Worm (Caenorhabditis elegans) whole organism, L1 larva: ENCODE data around the gene C30G7.4.

Experiments used
- F16B12.6 ChIP-seq: fragments of 150-350 bp; optimal IDR thresholded peaks from 2 replicates; lab custom pipeline; 2014; ENCODE audit warnings: missing biosample characterization, missing genetic modification characterization
- alr-1 ChIP-seq: fragments of 200-800 bp; sonication (Bioruptor generic); optimal IDR thresholded peaks from 2 replicates; lab custom pipeline; 2018; ENCODE audit warnings: borderline replicate concordance, mild to moderate bottlenecking, missing genetic modification characterization, missing compliant biosample characterization
- ceh-63 ChIP-seq: fragments of 200-800 bp; sonication (Bioruptor generic); optimal IDR thresholded peaks from 2 replicates; lab custom pipeline; 2018; ENCODE audit warnings: mild to moderate bottlenecking, missing genetic modification characterization, missing compliant biosample characterization
- ceh-82 ChIP-seq, 3 experiments: fragments of 150-350 bp in 1 of 3; sonication (generic microtip) in 2 of 3; optimal IDR thresholded peaks; 2 replicates each; lab custom pipeline; 2014 to 2017; ENCODE audit warnings: missing biosample characterization in 3 of 3, missing genetic modification characterization in 3 of 3
- ceh-88 ChIP-seq: fragments of 200-800 bp; sonication (Bioruptor generic); IDR thresholded peaks from 2 replicates; pipeline ENCODE4 v1.3.6; 2022; ENCODE audit warnings: missing genetic modification characterization, missing compliant biosample characterization
- ceh-90 ChIP-seq: sonication (generic microtip); optimal IDR thresholded peaks from 2 replicates; lab custom pipeline; 2016; ENCODE audit warnings: missing genetic modification characterization, missing compliant biosample characterization
- ces-1 ChIP-seq: fragments of 150-350 bp; optimal IDR thresholded peaks from 2 replicates; lab custom pipeline; 2014; ENCODE audit warnings: missing biosample characterization, missing genetic modification reagents, missing genetic modification characterization
- dpl-1 ChIP-seq, 3 experiments: fragments of 150-350 bp in 2 of 3; sonication (generic microtip) in 1 of 3; optimal IDR thresholded peaks; 2 replicates each; lab custom pipeline; 2014 to 2017; ENCODE audit warnings: missing biosample characterization in 3 of 3, missing genetic modification characterization in 3 of 3, missing genetic modification reagents in 3 of 3
- efl-3 ChIP-seq: fragments of 200-800 bp; sonication (Bioruptor generic); optimal IDR thresholded peaks from 2 replicates; lab custom pipeline; 2018; ENCODE audit warnings: mild to moderate bottlenecking, missing genetic modification characterization, missing compliant biosample characterization
- ets-5 ChIP-seq: fragments of 200-800 bp; sonication (Bioruptor generic); IDR thresholded peaks from 2 replicates; pipeline ENCODE4 v1.3.6; 2022; ENCODE audit warnings: missing genetic modification characterization, missing compliant biosample characterization
- fkh-8 ChIP-seq: sonication (generic microtip); optimal IDR thresholded peaks from 2 replicates; lab custom pipeline; 2016; ENCODE audit warnings: mild to moderate bottlenecking, missing genetic modification characterization, missing compliant biosample characterization
- fos-1 ChIP-seq: fragments of 150-350 bp; optimal IDR thresholded peaks from 2 replicates; lab custom pipeline; 2014; ENCODE audit warnings: missing biosample characterization, missing genetic modification characterization
- grh-1 ChIP-seq: fragments of 200-800 bp; sonication (Bioruptor generic); IDR thresholded peaks from 2 replicates; pipeline ENCODE4 v1.3.6; 2022; ENCODE audit warnings: missing genetic modification reagents, missing genetic modification characterization, missing compliant biosample characterization
- hlh-4 ChIP-seq: sonication (generic microtip); optimal IDR thresholded peaks from 2 replicates; lab custom pipeline; 2016; ENCODE audit warnings: mild to moderate bottlenecking, missing genetic modification characterization, missing compliant biosample characterization
- isw-1 ChIP-seq: fragments of 200-800 bp; sonication (Bioruptor generic); IDR thresholded peaks from 2 replicates; pipeline ENCODE4 v1.3.6; 2022; ENCODE audit warnings: missing genetic modification characterization, missing compliant biosample characterization
- lin-14 ChIP-seq: fragments of 200-800 bp; sonication (Bioruptor generic); optimal IDR thresholded peaks from 2 replicates; lab custom pipeline; 2018; ENCODE audit warnings: mild to moderate bottlenecking, missing genetic modification characterization, moderate library complexity, missing compliant biosample characterization
- lir-3 ChIP-seq: sonication (generic microtip); optimal IDR thresholded peaks from 2 replicates; lab custom pipeline; 2016; ENCODE audit warnings: mild to moderate bottlenecking, missing genetic modification characterization, moderate library complexity, missing compliant biosample characterization; ENCODE audit not compliant: poor library complexity
- lsy-2 ChIP-seq, 2 experiments: fragments of 150-350 bp; optimal IDR thresholded peaks; 2 replicates each; lab custom pipeline; 2014; ENCODE audit warnings: missing biosample characterization in 2 of 2, missing genetic modification characterization in 2 of 2
- mab-9 ChIP-seq: fragments of 200-800 bp; sonication (Bioruptor generic); IDR thresholded peaks from 2 replicates; pipeline ENCODE4 v1.3.6; 2022; ENCODE audit warnings: missing genetic modification reagents, missing genetic modification characterization, missing compliant biosample characterization
- mef-2 ChIP-seq: fragments of 150-350 bp; optimal IDR thresholded peaks from 2 replicates; lab custom pipeline; 2014; ENCODE audit warnings: missing biosample characterization, missing genetic modification characterization
- nhr-12 ChIP-seq: sonication (generic microtip); optimal IDR thresholded peaks from 2 replicates; lab custom pipeline; 2017; ENCODE audit warnings: missing biosample characterization, missing genetic modification characterization
- nhr-20 ChIP-seq: sonication (generic microtip); optimal IDR thresholded peaks from 2 replicates; lab custom pipeline; 2016; ENCODE audit warnings: mild to moderate bottlenecking, missing genetic modification characterization, missing compliant biosample characterization
- nhr-237 ChIP-seq: fragments of 150-350 bp; optimal IDR thresholded peaks from 2 replicates; lab custom pipeline; 2014; ENCODE audit warnings: missing biosample characterization, missing genetic modification characterization
- nhr-71 ChIP-seq: sonication (generic microtip); optimal IDR thresholded peaks from 2 replicates; lab custom pipeline; 2016; ENCODE audit warnings: mild to moderate bottlenecking, missing genetic modification characterization, moderate library complexity, missing compliant biosample characterization
- nhr-76 ChIP-seq: sonication (generic microtip); optimal IDR thresholded peaks from 2 replicates; lab custom pipeline; 2017; ENCODE audit warnings: missing biosample characterization, missing genetic modification characterization
- pag-3 ChIP-seq: sonication (generic microtip); optimal IDR thresholded peaks from 2 replicates; lab custom pipeline; 2017; ENCODE audit warnings: missing genetic modification characterization, mild to moderate bottlenecking, missing compliant biosample characterization, antibody characterized with exemption, borderline replicate concordance; ENCODE audit not compliant: insufficient read depth
- pax-3 ChIP-seq: fragments of 200-800 bp; sonication (Bioruptor generic); optimal IDR thresholded peaks from 2 replicates; lab custom pipeline; 2018; ENCODE audit warnings: mild to moderate bottlenecking, missing genetic modification characterization, moderate library complexity, missing compliant biosample characterization
- rnt-1 ChIP-seq: sonication (generic microtip); optimal IDR thresholded peaks from 2 replicates; lab custom pipeline; 2016; ENCODE audit warnings: mild to moderate bottlenecking, missing genetic modification characterization, moderate library complexity, missing compliant biosample characterization
- sup-37 ChIP-seq: fragments of 200-800 bp; sonication (Bioruptor generic); optimal IDR thresholded peaks from 2 replicates; lab custom pipeline; 2018; ENCODE audit warnings: mild to moderate bottlenecking, missing genetic modification characterization, missing compliant biosample characterization
- tbx-2 ChIP-seq: sonication (generic microtip); optimal IDR thresholded peaks from 2 replicates; lab custom pipeline; 2016; ENCODE audit warnings: missing genetic modification characterization, missing compliant biosample characterization
- tlp-1 ChIP-seq: fragments of 150-350 bp; optimal IDR thresholded peaks from 2 replicates; lab custom pipeline; 2014; ENCODE audit warnings: missing biosample characterization, missing genetic modification characterization
- unc-130 ChIP-seq: fragments of 150-350 bp; optimal IDR thresholded peaks from 2 replicates; lab custom pipeline; 2017; ENCODE audit warnings: missing biosample characterization, missing genetic modification characterization, inconsistent platforms
- unc-30 ChIP-seq: sonication (generic microtip); optimal IDR thresholded peaks from 2 replicates; lab custom pipeline; 2017; ENCODE audit warnings: missing biosample characterization, missing genetic modification characterization
- unc-86 ChIP-seq: sonication (generic microtip); optimal IDR thresholded peaks from 2 replicates; lab custom pipeline; 2016; ENCODE audit warnings: missing genetic modification characterization, missing compliant biosample characterization
- vab-15 ChIP-seq: sonication (generic microtip); optimal IDR thresholded peaks from 2 replicates; lab custom pipeline; 2017; ENCODE audit warnings: missing genotype, mild to moderate bottlenecking, missing genetic modification characterization, missing compliant biosample characterization
- zag-1 ChIP-seq: fragments of 150-350 bp; optimal IDR thresholded peaks from 2 replicates; lab custom pipeline; 2014; ENCODE audit warnings: missing biosample characterization, missing genetic modification characterization
- ztf-11 ChIP-seq, 2 experiments: sonication (generic microtip); optimal IDR thresholded peaks; 2 replicates each; lab custom pipeline; 2016 to 2017; ENCODE audit warnings: missing genetic modification characterization in 2 of 2, missing biosample characterization in 1 of 2, missing compliant biosample characterization in 1 of 2
- ztf-4 ChIP-seq: fragments of 150-350 bp; optimal IDR thresholded peaks from 2 replicates; lab custom pipeline; 2014; ENCODE audit warnings: missing biosample characterization, missing genetic modification characterization

Gene C30G7.4

ce11 chrV:14979937-14980336, 33.0 kb upstream of the C30G7.4 start, which contains the start of gene xbx-1:
Gene xbx-1 (plus strand): TSS chrV:14980237.
- TF ChIP-seq F16B12.6 (tag; lab: Kevin White, UChicago) (no peak), ceh-82 (tag; optimal IDR thresholded peaks at IDR 0.05; lab: Kevin White, UChicago) (no peak), mab-9 (no peak), rnt-1 (tag; lab: Kevin White, UChicago) (no peak), mef-2 (tag; lab: Kevin White, UChicago) (no peak), fkh-8 (tag; lab: Kevin White, UChicago) (peak; percentile 19)

- TF ChIP-seq vab-15 (tag; lab: Kevin White, UChicago) (no peak), ceh-63 (GFP tag; lab: Kevin White, UChicago) (no peak), lir-3 (tag; lab: Kevin White, UChicago) (no peak), ceh-88 (GFP tag; lab: Robert Waterston, UW) (no peak), efl-3 (GFP tag; lab: Kevin White, UChicago) (no peak), nhr-12 (tag; lab: Kevin White, UChicago) (no peak), sup-37 (GFP tag; lab: Kevin White, UChicago) (no peak), alr-1 (no peak), ztf-4 (no peak), lin-14 (no peak), ztf-11 (tag; optimal IDR thresholded peaks at IDR 0.05; lab: Kevin White, UChicago) (no peak), nhr-237 (no peak), isw-1 (no peak), zag-1 (tag; lab: Kevin White, UChicago) (no peak), unc-86 (tag; lab: Kevin White, UChicago) (no peak), ces-1 (GFP tag; lab: Kevin White, UChicago) (no peak), lsy-2 (tag; optimal IDR thresholded peaks at IDR 0.05; lab: Kevin White, UChicago) (no peak), dpl-1 (GFP tag; optimal IDR thresholded peaks at IDR 0.05; lab: Kevin White, UChicago) (no peak)
Observed at ce11 chrV:14978205-14978751, 31.4 kb upstream of the C30G7.4 start, which contains the start of the genes grd-12 and F02D8.1. Gene grd-12 (plus strand): TSS chrV:14978505. Gene F02D8.1 (minus strand): TSS chrV:14978701.

- TF ChIP-seq fos-1 (tag; lab: Kevin White, UChicago) = no peak
- TF ChIP-seq pax-3 (tag; lab: Kevin White, UChicago) = no peak
- no peak for TF ChIP-seq nhr-71 (tag; lab: Kevin White, UChicago)
- no peak for TF ChIP-seq hlh-4
- no peak for TF ChIP-seq unc-30 (tag; lab: Kevin White, UChicago)
- TF ChIP-seq nhr-76 = no peak
- no peak for TF ChIP-seq efl-3 (GFP tag; lab: Kevin White, UChicago)
- TF ChIP-seq tbx-2 (tag; lab: Kevin White, UChicago) = no peak
- no peak for TF ChIP-seq pag-3 (tag; lab: Kevin White, UChicago)
- TF ChIP-seq grh-1 (GFP tag; lab: Robert Waterston, UW) = no peak
- no peak for TF ChIP-seq nhr-237
- no peak for TF ChIP-seq nhr-20
- no peak for TF ChIP-seq lsy-2 (tag; optimal IDR thresholded peaks at IDR 0.05; lab: Kevin White, UChicago)
- no peak for TF ChIP-seq zag-1 (tag; lab: Kevin White, UChicago)
- TF ChIP-seq ceh-90 (tag; lab: Kevin White, UChicago) = no peak
- no peak for TF ChIP-seq unc-130
- no peak for TF ChIP-seq tlp-1 (tag; lab: Kevin White, UChicago)
- no peak for TF ChIP-seq ets-5 (GFP tag; lab: Robert Waterston, UW)
Observed at ce11 chrV:14971136-14971535, 24.2 kb upstream of the C30G7.4 start, which contains the start of gene nlp-59. Gene nlp-59 (plus strand): TSS chrV:14971436.
